Worm (Caenorhabditis elegans) whole organism, mixed stage, embryonic: ENCODE measurements around the gene F48E8.8.

Experiments used
- M03D4.4 ChIP-seq: sonication (generic microtip); optimal IDR thresholded peaks from 2 replicates; lab custom pipeline; 2017; ENCODE audit warnings: mild to moderate bottlenecking, missing genetic modification characterization, missing compliant biosample characterization
- bed-3 ChIP-seq: fragments of 200-800 bp; sonication (Bioruptor generic); optimal IDR thresholded peaks from 3 replicates; lab custom pipeline; 2018; ENCODE audit warnings: mild to moderate bottlenecking, missing genetic modification characterization, moderate library complexity, missing compliant biosample characterization
- blmp-1 ChIP-seq: fragments of 150-350 bp; optimal IDR thresholded peaks from 2 replicates; lab custom pipeline; 2014; ENCODE audit warnings: missing biosample characterization, missing genetic modification characterization
- ceh-39 ChIP-seq: fragments of 150-350 bp; optimal IDR thresholded peaks from 2 replicates; lab custom pipeline; 2014; ENCODE audit warnings: missing biosample characterization, missing genetic modification characterization
- ceh-43 ChIP-seq: fragments of 200-800 bp; sonication (Bioruptor generic); optimal IDR thresholded peaks from 2 replicates; lab custom pipeline; 2018; ENCODE audit warnings: mild to moderate bottlenecking, missing genetic modification characterization, moderate library complexity, missing compliant biosample characterization
- ceh-83 ChIP-seq: fragments of 200-800 bp; sonication (Bioruptor generic); optimal IDR thresholded peaks from 2 replicates; lab custom pipeline; 2018; ENCODE audit warnings: mild to moderate bottlenecking, missing genetic modification characterization, missing compliant biosample characterization
- ces-1 ChIP-seq: fragments of 150-350 bp; optimal IDR thresholded peaks from 2 replicates; lab custom pipeline; 2014; ENCODE audit warnings: missing biosample characterization, missing genetic modification reagents, missing genetic modification characterization
- cnd-1 ChIP-seq: fragments of 200-800 bp; sonication (Bioruptor generic); optimal IDR thresholded peaks from 2 replicates; lab custom pipeline; 2018; ENCODE audit warnings: mild to moderate bottlenecking, missing genetic modification characterization, missing compliant biosample characterization
- drap-1 ChIP-seq: fragments of 200-800 bp; sonication (Bioruptor generic); optimal IDR thresholded peaks from 3 replicates; lab custom pipeline; 2018; ENCODE audit warnings: mild to moderate bottlenecking, missing genetic modification characterization, missing compliant biosample characterization
- elt-1 ChIP-seq: sonication (generic microtip); optimal IDR thresholded peaks from 2 replicates; lab custom pipeline; 2017; ENCODE audit warnings: missing genetic modification characterization, mild to moderate bottlenecking, missing compliant biosample characterization, antibody characterized with exemption, moderate library complexity, borderline replicate concordance; ENCODE audit not compliant: insufficient read depth
- elt-3 ChIP-seq: fragments of 150-350 bp; optimal IDR thresholded peaks from 2 replicates; lab custom pipeline; 2014; ENCODE audit warnings: missing biosample characterization, missing genetic modification characterization
- flh-1 ChIP-seq: fragments of 200-800 bp; sonication (Bioruptor generic); optimal IDR thresholded peaks from 2 replicates; lab custom pipeline; 2018; ENCODE audit warnings: mild to moderate bottlenecking, missing genetic modification characterization, moderate library complexity, missing compliant biosample characterization
- ham-2 ChIP-seq: fragments of 200-800 bp; sonication (Bioruptor generic); optimal IDR thresholded peaks from 2 replicates; lab custom pipeline; 2018; ENCODE audit warnings: mild to moderate bottlenecking, missing genetic modification characterization, missing compliant biosample characterization
- hlh-1 ChIP-seq: fragments of 150-350 bp; optimal IDR thresholded peaks from 2 replicates; lab custom pipeline; 2014; ENCODE audit warnings: missing biosample characterization, missing genetic modification reagents, missing genetic modification characterization
- lin-13 ChIP-seq: fragments of 150-350 bp; optimal IDR thresholded peaks from 2 replicates; lab custom pipeline; 2014; ENCODE audit warnings: missing biosample characterization, missing genetic modification characterization
- lin-32 ChIP-seq: fragments of 200-800 bp; sonication (Bioruptor generic); optimal IDR thresholded peaks from 2 replicates; lab custom pipeline; 2018; ENCODE audit warnings: mild to moderate bottlenecking, missing genetic modification characterization, missing compliant biosample characterization
- lsy-2 ChIP-seq: fragments of 150-350 bp; optimal IDR thresholded peaks from 2 replicates; lab custom pipeline; 2014; ENCODE audit warnings: missing biosample characterization, missing genetic modification characterization
- mab-5 ChIP-seq: fragments of 150-350 bp; optimal IDR thresholded peaks from 2 replicates; lab custom pipeline; 2014; ENCODE audit warnings: missing biosample characterization, missing genetic modification characterization
- mep-1 ChIP-seq: fragments of 150-350 bp; optimal IDR thresholded peaks from 2 replicates; lab custom pipeline; 2017; ENCODE audit warnings: missing biosample characterization, missing genetic modification reagents, missing genetic modification characterization, inconsistent platforms
- mls-2 ChIP-seq: sonication (generic microtip); optimal IDR thresholded peaks from 2 replicates; lab custom pipeline; 2016; ENCODE audit warnings: mild to moderate bottlenecking, missing genetic modification characterization, moderate library complexity, missing compliant biosample characterization
- nhr-12 ChIP-seq: fragments of 150-350 bp; optimal IDR thresholded peaks from 2 replicates; lab custom pipeline; 2014; ENCODE audit warnings: missing biosample characterization, missing genetic modification characterization
- nhr-2 ChIP-seq: fragments of 150-350 bp; optimal IDR thresholded peaks from 2 replicates; lab custom pipeline; 2014; ENCODE audit warnings: missing biosample characterization, missing genetic modification characterization
- nhr-237 ChIP-seq: fragments of 150-350 bp; optimal IDR thresholded peaks from 2 replicates; lab custom pipeline; 2014; ENCODE audit warnings: missing biosample characterization, missing genetic modification characterization
- nhr-28 ChIP-seq: fragments of 150-350 bp; optimal IDR thresholded peaks from 2 replicates; lab custom pipeline; 2014; ENCODE audit warnings: missing biosample characterization, missing genetic modification characterization
- nhr-76 ChIP-seq: sonication (generic microtip); optimal IDR thresholded peaks from 2 replicates; lab custom pipeline; 2017; ENCODE audit warnings: missing biosample characterization, missing genetic modification characterization
- pha-4 ChIP-seq: fragments of 150-350 bp; optimal IDR thresholded peaks from 2 replicates; lab custom pipeline; 2018; ENCODE audit warnings: missing biosample characterization, missing genetic modification reagents, missing genetic modification characterization
- sem-2 ChIP-seq: fragments of 200-800 bp; sonication (Bioruptor generic); optimal IDR thresholded peaks from 2 replicates; lab custom pipeline; 2018; ENCODE audit warnings: mild to moderate bottlenecking, missing genetic modification characterization, missing compliant biosample characterization
- snpc-4 ChIP-seq: fragments of 150-350 bp; optimal IDR thresholded peaks from 2 replicates; lab custom pipeline; 2014; ENCODE audit warnings: missing biosample characterization, missing genetic modification characterization
- sptf-1 ChIP-seq: sonication (generic microtip); optimal IDR thresholded peaks from 2 replicates; lab custom pipeline; 2017; ENCODE audit warnings: mild to moderate bottlenecking, missing genetic modification characterization, moderate library complexity, missing compliant biosample characterization
- tbx-8 ChIP-seq: fragments of 200-800 bp; sonication (Bioruptor generic); optimal IDR thresholded peaks from 2 replicates; lab custom pipeline; 2018; ENCODE audit warnings: mild to moderate bottlenecking, missing genetic modification characterization, moderate library complexity, missing compliant biosample characterization
- unc-120 ChIP-seq: sonication (generic microtip); optimal IDR thresholded peaks from 2 replicates; lab custom pipeline; 2017; ENCODE audit warnings: missing genetic modification characterization, missing compliant biosample characterization; ENCODE audit not compliant: poor library complexity, severe bottlenecking
- unc-39 ChIP-seq: fragments of 150-350 bp; optimal IDR thresholded peaks from 2 replicates; lab custom pipeline; 2014; ENCODE audit warnings: missing biosample characterization, missing genetic modification characterization
- unc-62 ChIP-seq: fragments of 150-350 bp; optimal IDR thresholded peaks from 2 replicates; lab custom pipeline; 2014; ENCODE audit warnings: missing biosample characterization, missing genetic modification reagents, missing genetic modification characterization
- zip-8 ChIP-seq: fragments of 150-350 bp; optimal IDR thresholded peaks from 2 replicates; lab custom pipeline; 2014; ENCODE audit warnings: missing biosample characterization, missing genetic modification characterization
- ztf-11 ChIP-seq: fragments of 150-350 bp; optimal IDR thresholded peaks from 2 replicates; lab custom pipeline; 2014; ENCODE audit warnings: missing biosample characterization, missing genetic modification characterization

F48E8.8 gene

ce11 chrIII:5407588-5407987 lies 42.0 kb downstream of the F48E8.8 start, which contains the start of gene W03A5.1:
W03A5.1 (plus strand) TSS chrIII:5407888.
- TF ChIP-seq hlh-1 (tag; lab: Kevin White, UChicago) (no peak), zip-8 (tag; lab: Kevin White, UChicago) (peak; percentile 87)

ce11 chrIII:5407060-5407459 lies 42.6 kb downstream of the F48E8.8 start:
- TF ChIP-seq pha-4 (no peak), lin-32 (GFP tag; lab: Kevin White, UChicago) (no peak), ham-2 (GFP tag; lab: Kevin White, UChicago) (no peak), unc-120 (tag; lab: Kevin White, UChicago) (no peak), snpc-4 (no peak), ceh-39 (no peak), lin-13 (tag; lab: Kevin White, UChicago) (no peak)

ce11 chrIII:5406314-5406713 lies 43.3 kb downstream of the F48E8.8 start:
- TF ChIP-seq ceh-39 = no peak
- TF ChIP-seq lin-32 (GFP tag; lab: Kevin White, UChicago) = no peak
- TF ChIP-seq lsy-2 (tag; lab: Kevin White, UChicago) = no peak
- no peak for TF ChIP-seq hlh-1 (tag; lab: Kevin White, UChicago)
- no peak for TF ChIP-seq M03D4.4 (tag; lab: Kevin White, UChicago)
- TF ChIP-seq ham-2 (GFP tag; lab: Kevin White, UChicago) = no peak
- no peak for TF ChIP-seq bed-3 (GFP tag; lab: Kevin White, UChicago)
- TF ChIP-seq nhr-76 (tag; lab: Kevin White, UChicago) = no peak
- no peak for TF ChIP-seq sptf-1 (tag; lab: Kevin White, UChicago)
- TF ChIP-seq ztf-11 (tag; lab: Kevin White, UChicago) = no peak
- no peak for TF ChIP-seq mep-1 (tag; lab: Kevin White, UChicago)
- no peak for TF ChIP-seq nhr-2 (tag; lab: Kevin White, UChicago)
- no peak for TF ChIP-seq unc-120 (tag; lab: Kevin White, UChicago)
- TF ChIP-seq lin-13 (tag; lab: Kevin White, UChicago) = no peak
- TF ChIP-seq drap-1 = no peak

- TF ChIP-seq ceh-43 (GFP tag; lab: Kevin White, UChicago) (no peak), ces-1 (GFP tag; lab: Kevin White, UChicago) (no peak), tbx-8 (GFP tag; lab: Kevin White, UChicago) (no peak), blmp-1 (tag; lab: Kevin White, UChicago) (no peak), pha-4 (peak; percentile 24), ztf-11 (tag; lab: Kevin White, UChicago) (no peak), nhr-76 (tag; lab: Kevin White, UChicago) (no peak), mls-2 (tag; lab: Kevin White, UChicago) (no peak), unc-62 (GFP tag; lab: Kevin White, UChicago) (no peak), drap-1 (no peak), mep-1 (tag; lab: Kevin White, UChicago) (peak; percentile 29), snpc-4 (no peak), cnd-1 (tag; lab: Kevin White, UChicago) (no peak), nhr-237 (tag; lab: Kevin White, UChicago) (peak; percentile 33), ceh-39 (no peak), sem-2 (no peak), elt-1 (no peak), unc-120 (tag; lab: Kevin White, UChicago) (peak; percentile 88), lin-32 (GFP tag; lab: Kevin White, UChicago) (no peak), lsy-2 (tag; lab: Kevin White, UChicago) (peak; percentile 68), ham-2 (GFP tag; lab: Kevin White, UChicago) (no peak), M03D4.4 (tag; lab: Kevin White, UChicago) (no peak), hlh-1 (tag; lab: Kevin White, UChicago) (peak; percentile 6), nhr-12 (no peak), mab-5 (no peak), lin-13 (tag; lab: Kevin White, UChicago) (no peak), flh-1 (no peak), zip-8 (tag; lab: Kevin White, UChicago) (no peak), ceh-83 (GFP tag; lab: Kevin White, UChicago) (no peak), nhr-2 (tag; lab: Kevin White, UChicago) (no peak), bed-3 (GFP tag; lab: Kevin White, UChicago) (no peak), elt-3 (tag; lab: Kevin White, UChicago) (no peak), nhr-28 (tag; lab: Kevin White, UChicago) (no peak), unc-39 (tag; lab: Kevin White, UChicago) (no peak)
Observed at ce11 chrIII:5405628-5406084, 44.0 kb downstream of the F48E8.8 start, which contains the start of the genes W03A5.2 and Y32H12A.8. W03A5.2 (plus strand) TSS chrIII:5406034. Y32H12A.8 (minus strand) TSS chrIII:5406037.
